Worm (Caenorhabditis elegans) whole organism, L1 larva: ENCODE results near the gene T23B12.5.
A peak's percentile ranks its signal among the peaks of the same experiment; 100 is the strongest.

Experiments
- C04F5.9 ChIP-seq: sonication (generic microtip); optimal IDR thresholded peaks from 2 replicates; lab custom pipeline; 2016; ENCODE audit warnings: missing genetic modification characterization, missing compliant biosample characterization
- alr-1 ChIP-seq: fragments of 200-800 bp; sonication (Bioruptor generic); optimal IDR thresholded peaks from 2 replicates; lab custom pipeline; 2018; ENCODE audit warnings: borderline replicate concordance, mild to moderate bottlenecking, missing genetic modification characterization, missing compliant biosample characterization
- ama-1 ChIP-seq: fragments of 150-350 bp; optimal IDR thresholded peaks from 2 replicates; lab custom pipeline; 2014
- blmp-1 ChIP-seq: fragments of 150-350 bp; optimal IDR thresholded peaks from 2 replicates; lab custom pipeline; 2014; ENCODE audit warnings: missing biosample characterization, missing genetic modification characterization
- ceh-82 ChIP-seq, 3 experiments: fragments of 150-350 bp in 1 of 3; sonication (generic microtip) in 2 of 3; optimal IDR thresholded peaks; 2 replicates each; lab custom pipeline; 2014 to 2017; ENCODE audit warnings: missing biosample characterization in 3 of 3, missing genetic modification characterization in 3 of 3
- dpl-1 ChIP-seq, 3 experiments: fragments of 150-350 bp in 2 of 3; sonication (generic microtip) in 1 of 3; optimal IDR thresholded peaks; 2 replicates each; lab custom pipeline; 2014 to 2017; ENCODE audit warnings: missing biosample characterization in 3 of 3, missing genetic modification characterization in 3 of 3, missing genetic modification reagents in 3 of 3
- dsc-1 ChIP-seq: sonication (generic microtip); optimal IDR thresholded peaks from 2 replicates; lab custom pipeline; 2016; ENCODE audit warnings: mild to moderate bottlenecking, missing genetic modification characterization, missing compliant biosample characterization
- efl-1 ChIP-seq, 4 experiments: fragments of 150-350 bp; optimal IDR thresholded peaks in 3 of 4; peaks in 1 of 4; 1 replicate in 1 of 4; 2 replicates in 3 of 4; lab custom pipeline; 2014; ENCODE audit warnings: missing biosample characterization in 2 of 4, missing genetic modification characterization in 2 of 4, missing genetic modification reagents in 2 of 4
- efl-3 ChIP-seq: fragments of 200-800 bp; sonication (Bioruptor generic); optimal IDR thresholded peaks from 2 replicates; lab custom pipeline; 2018; ENCODE audit warnings: mild to moderate bottlenecking, missing genetic modification characterization, missing compliant biosample characterization
- egl-27 ChIP-seq, 2 experiments: fragments of 150-350 bp in 1 of 2; sonication (generic microtip); optimal IDR thresholded peaks; 3 replicates each; lab custom pipeline; 2017 to 2018; ENCODE audit warnings: missing biosample characterization in 2 of 2, missing genetic modification characterization in 2 of 2, missing genetic modification reagents in 2 of 2
- elt-3 ChIP-seq, 6 experiments: fragments of 150-350 bp in 1 of 6; sonication (generic microtip); optimal IDR thresholded peaks; 2 replicates each; lab custom pipeline; 2017 to 2018; ENCODE audit warnings: missing biosample characterization in 6 of 6, missing genetic modification characterization in 6 of 6, inconsistent platforms in 1 of 6
- ets-5 ChIP-seq: fragments of 200-800 bp; sonication (Bioruptor generic); IDR thresholded peaks from 2 replicates; pipeline ENCODE4 v1.3.6; 2022; ENCODE audit warnings: missing genetic modification characterization, missing compliant biosample characterization
- fkh-10 ChIP-seq: sonication (generic microtip); optimal IDR thresholded peaks from 2 replicates; lab custom pipeline; 2017; ENCODE audit warnings: missing biosample characterization, missing genetic modification reagents, missing genetic modification characterization
- fkh-4 ChIP-seq: sonication (generic microtip); optimal IDR thresholded peaks from 2 replicates; lab custom pipeline; 2016; ENCODE audit warnings: missing compliant biosample characterization, missing genetic modification characterization, borderline replicate concordance
- fos-1 ChIP-seq: fragments of 150-350 bp; optimal IDR thresholded peaks from 2 replicates; lab custom pipeline; 2014; ENCODE audit warnings: missing biosample characterization, missing genetic modification characterization
- grh-1 ChIP-seq: fragments of 200-800 bp; sonication (Bioruptor generic); IDR thresholded peaks from 2 replicates; pipeline ENCODE4 v1.3.6; 2022; ENCODE audit warnings: missing genetic modification reagents, missing genetic modification characterization, missing compliant biosample characterization
- hlh-4 ChIP-seq: sonication (generic microtip); optimal IDR thresholded peaks from 2 replicates; lab custom pipeline; 2016; ENCODE audit warnings: mild to moderate bottlenecking, missing genetic modification characterization, missing compliant biosample characterization
- hpl-2 ChIP-seq: fragments of 150-350 bp; optimal IDR thresholded peaks from 2 replicates; lab custom pipeline; 2014; ENCODE audit warnings: missing biosample characterization, missing genetic modification reagents, missing genetic modification characterization
- lin-13 ChIP-seq: fragments of 150-350 bp; optimal IDR thresholded peaks from 2 replicates; lab custom pipeline; 2014; ENCODE audit warnings: missing biosample characterization, missing genetic modification reagents, missing genetic modification characterization
- lin-14 ChIP-seq: fragments of 200-800 bp; sonication (Bioruptor generic); optimal IDR thresholded peaks from 2 replicates; lab custom pipeline; 2018; ENCODE audit warnings: mild to moderate bottlenecking, missing genetic modification characterization, moderate library complexity, missing compliant biosample characterization
- lin-39 ChIP-seq: fragments of 150-350 bp; optimal IDR thresholded peaks from 2 replicates; lab custom pipeline; 2014; ENCODE audit warnings: missing biosample characterization, missing genetic modification reagents, missing genetic modification characterization
- lsy-2 ChIP-seq, 2 experiments: fragments of 150-350 bp; optimal IDR thresholded peaks; 2 replicates each; lab custom pipeline; 2014; ENCODE audit warnings: missing biosample characterization in 2 of 2, missing genetic modification characterization in 2 of 2
- mep-1 ChIP-seq: fragments of 150-350 bp; optimal IDR thresholded peaks from 2 replicates; lab custom pipeline; 2014; ENCODE audit warnings: missing biosample characterization, missing genetic modification characterization
- nhr-11 ChIP-seq: fragments of 150-350 bp; optimal IDR thresholded peaks from 2 replicates; lab custom pipeline; 2014; ENCODE audit warnings: missing biosample characterization, missing genetic modification characterization
- nhr-12 ChIP-seq: sonication (generic microtip); optimal IDR thresholded peaks from 2 replicates; lab custom pipeline; 2017; ENCODE audit warnings: missing biosample characterization, missing genetic modification characterization
- nhr-20 ChIP-seq: sonication (generic microtip); optimal IDR thresholded peaks from 2 replicates; lab custom pipeline; 2016; ENCODE audit warnings: mild to moderate bottlenecking, missing genetic modification characterization, missing compliant biosample characterization
- nhr-237 ChIP-seq: fragments of 150-350 bp; optimal IDR thresholded peaks from 2 replicates; lab custom pipeline; 2014; ENCODE audit warnings: missing biosample characterization, missing genetic modification characterization
- nhr-28 ChIP-seq: fragments of 150-350 bp; optimal IDR thresholded peaks from 2 replicates; lab custom pipeline; 2014; ENCODE audit warnings: missing biosample characterization, missing genetic modification characterization
- nhr-47 ChIP-seq: sonication (generic microtip); optimal IDR thresholded peaks from 2 replicates; lab custom pipeline; 2016; ENCODE audit warnings: mild to moderate bottlenecking, missing genetic modification characterization, moderate library complexity, missing compliant biosample characterization
- nhr-71 ChIP-seq: sonication (generic microtip); optimal IDR thresholded peaks from 2 replicates; lab custom pipeline; 2016; ENCODE audit warnings: mild to moderate bottlenecking, missing genetic modification characterization, moderate library complexity, missing compliant biosample characterization
- nhr-85 ChIP-seq: sonication (generic microtip); peaks from one replicate; lab custom pipeline; 2016; ENCODE audit warnings: missing genetic modification characterization, inconsistent platforms, missing compliant biosample characterization
- nhr-90 ChIP-seq: sonication (generic microtip); optimal IDR thresholded peaks from 2 replicates; lab custom pipeline; 2016; ENCODE audit warnings: mild to moderate bottlenecking, missing genetic modification characterization, missing compliant biosample characterization; ENCODE audit not compliant: poor library complexity
- pax-3 ChIP-seq: fragments of 200-800 bp; sonication (Bioruptor generic); optimal IDR thresholded peaks from 2 replicates; lab custom pipeline; 2018; ENCODE audit warnings: mild to moderate bottlenecking, missing genetic modification characterization, moderate library complexity, missing compliant biosample characterization
- skn-1 ChIP-seq: fragments of 150-350 bp; optimal IDR thresholded peaks from 2 replicates; lab custom pipeline; 2014; ENCODE audit warnings: missing biosample characterization, missing genetic modification characterization
- sptf-1 ChIP-seq: fragments of 150-350 bp; optimal IDR thresholded peaks from 2 replicates; lab custom pipeline; 2014; ENCODE audit warnings: missing biosample characterization, missing genetic modification characterization
- swsn-7 ChIP-seq: sonication (generic microtip); optimal IDR thresholded peaks from 2 replicates; lab custom pipeline; 2016; ENCODE audit warnings: missing genetic modification characterization, missing compliant biosample characterization
- tbx-2 ChIP-seq: sonication (generic microtip); optimal IDR thresholded peaks from 2 replicates; lab custom pipeline; 2016; ENCODE audit warnings: missing genetic modification characterization, missing compliant biosample characterization
- tlp-1 ChIP-seq: fragments of 150-350 bp; optimal IDR thresholded peaks from 2 replicates; lab custom pipeline; 2014; ENCODE audit warnings: missing biosample characterization, missing genetic modification characterization
- unc-130 ChIP-seq: fragments of 150-350 bp; optimal IDR thresholded peaks from 2 replicates; lab custom pipeline; 2017; ENCODE audit warnings: missing biosample characterization, missing genetic modification characterization, inconsistent platforms
- unc-30 ChIP-seq: sonication (generic microtip); optimal IDR thresholded peaks from 2 replicates; lab custom pipeline; 2017; ENCODE audit warnings: missing biosample characterization, missing genetic modification characterization
- unc-62 ChIP-seq: fragments of 150-350 bp; optimal IDR thresholded peaks from 2 replicates; lab custom pipeline; 2014; ENCODE audit warnings: missing biosample characterization, missing genetic modification reagents, missing genetic modification characterization
- unc-86 ChIP-seq: sonication (generic microtip); optimal IDR thresholded peaks from 2 replicates; lab custom pipeline; 2016; ENCODE audit warnings: missing genetic modification characterization, missing compliant biosample characterization
- xbp-1 ChIP-seq: sonication (generic microtip); optimal IDR thresholded peaks from 2 replicates; lab custom pipeline; 2016; ENCODE audit warnings: missing genetic modification characterization, missing compliant biosample characterization
- ztf-4 ChIP-seq: fragments of 150-350 bp; optimal IDR thresholded peaks from 2 replicates; lab custom pipeline; 2014; ENCODE audit warnings: missing biosample characterization, missing genetic modification characterization

The T23B12.5 gene

ce11 chrV:8454995-8455446 lies 7.2 kb upstream of the T23B12.5 start, which contains the start of gene T23B12.11 (continued):
- TF ChIP-seq swsn-7 (tag; lab: Kevin White, UChicago) = no peak
- TF ChIP-seq dpl-1 (GFP tag; optimal IDR thresholded peaks at IDR 0.05; lab: Kevin White, UChicago) = no peak
- TF ChIP-seq nhr-11 = no peak
- TF ChIP-seq fkh-10 (GFP tag; lab: Kevin White, UChicago) = no peak
- TF ChIP-seq fos-1 (tag; lab: Kevin White, UChicago) = no peak
- TF ChIP-seq lin-13 (GFP tag; lab: Kevin White, UChicago) = no peak
- TF ChIP-seq fkh-4 = no peak
- TF ChIP-seq mep-1 (tag; lab: Kevin White, UChicago) = peak; percentile 18
- TF ChIP-seq nhr-237 (tag; lab: Kevin White, UChicago) = no peak
- no peak for TF ChIP-seq lin-39 (tag; lab: Kevin White, UChicago)
- TF ChIP-seq egl-27 (tag; optimal IDR thresholded peaks at IDR 0.05; lab: Kevin White, UChicago) = no peak
- no peak for TF ChIP-seq ets-5 (GFP tag; lab: Robert Waterston, UW)
- TF ChIP-seq ztf-4 = no peak
- no peak for TF ChIP-seq ama-1 (lab: Kevin White, UChicago)
- TF ChIP-seq tbx-2 (tag; lab: Kevin White, UChicago) = peak; percentile 10
- no peak for TF ChIP-seq ceh-82 (tag; optimal IDR thresholded peaks at IDR 0.05; lab: Kevin White, UChicago)
- TF ChIP-seq efl-3 (GFP tag; lab: Kevin White, UChicago) = no peak
- TF ChIP-seq pax-3 (tag; lab: Kevin White, UChicago) = no peak
- no peak for TF ChIP-seq grh-1 (GFP tag; lab: Robert Waterston, UW)
- TF ChIP-seq unc-86 (tag; lab: Kevin White, UChicago) = no peak
- TF ChIP-seq xbp-1 (tag; lab: Kevin White, UChicago) = no peak
- no peak for TF ChIP-seq nhr-28 (tag; lab: Kevin White, UChicago)
- TF ChIP-seq C04F5.9 = no peak
- no peak for TF ChIP-seq unc-62 (GFP tag; lab: Kevin White, UChicago)
- TF ChIP-seq dsc-1 (tag; lab: Kevin White, UChicago) = no peak
- peak; percentile 20 for TF ChIP-seq blmp-1 (tag; lab: Kevin White, UChicago)
- TF ChIP-seq nhr-12 (tag; lab: Kevin White, UChicago) = no peak
- no peak for TF ChIP-seq unc-30 (tag; lab: Kevin White, UChicago)
- no peak for TF ChIP-seq nhr-47

- no peak for TF ChIP-seq nhr-90 (tag; lab: Kevin White, UChicago)
- TF ChIP-seq lin-14 (GFP tag; lab: Kevin White, UChicago) = peak; percentile 46
These were observed 2.9 kb upstream of the T23B12.5 start for ce11 chrV:8450690-8451089.

- TF ChIP-seq lsy-2 (tag; optimal IDR thresholded peaks at IDR 0.05; lab: Kevin White, UChicago) = peak in 1 of 2 experiments; percentile 19
- no peak for TF ChIP-seq fos-1 (tag; lab: Kevin White, UChicago)
- TF ChIP-seq tlp-1 (tag; lab: Kevin White, UChicago) = no peak
- no peak for TF ChIP-seq hpl-2 (GFP tag; lab: Kevin White, UChicago)
- TF ChIP-seq sptf-1 (tag; lab: Kevin White, UChicago) = no peak
- TF ChIP-seq alr-1 (tag; lab: Kevin White, UChicago) = no peak
- TF ChIP-seq nhr-12 (tag; lab: Kevin White, UChicago) = no peak
- peak in 1 of 6 experiments; percentile 77 for TF ChIP-seq elt-3 (tag; optimal IDR thresholded peaks at IDR 0.05; lab: Kevin White, UChicago)
- peak; percentile 68 for TF ChIP-seq blmp-1 (tag; lab: Kevin White, UChicago)
- TF ChIP-seq nhr-20 (tag; lab: Kevin White, UChicago) = peak; percentile 6
- TF ChIP-seq lin-14 (GFP tag; lab: Kevin White, UChicago) = peak; percentile 65
- no peak for TF ChIP-seq efl-1 (optimal IDR thresholded peaks at IDR 0.05; lab: Kevin White, UChicago)
- peak in 1 of 2 experiments; percentile 83 for TF ChIP-seq efl-1 (GFP tag; optimal IDR thresholded peaks at IDR 0.05 in 1 of 2; lab: Kevin White, UChicago)
- TF ChIP-seq nhr-85 (tag; lab: Kevin White, UChicago) = peak; percentile 86
- no peak for TF ChIP-seq hlh-4 (tag; lab: Kevin White, UChicago)
- no peak for TF ChIP-seq lin-13 (GFP tag; lab: Kevin White, UChicago)
- no peak for TF ChIP-seq nhr-237 (tag; lab: Kevin White, UChicago)
- no peak for TF ChIP-seq nhr-71 (tag; lab: Kevin White, UChicago)
- TF ChIP-seq ama-1 (lab: Kevin White, UChicago) = no peak
- TF ChIP-seq pax-3 (tag; lab: Kevin White, UChicago) = no peak
- no peak for TF ChIP-seq unc-130
- TF ChIP-seq skn-1 = no peak
These were observed 1.4 kb upstream of the T23B12.5 start for ce11 chrV:8449241-8449640.
